Fruit fly (Drosophila melanogaster): ENCODE results near the gene CG43163.

dm6 chr3L:8546355-8546771, 39.4 kb upstream of the CG43163 start:
- TF ChIP-seq Abd-B (GFP tag; optimal IDR thresholded peaks at IDR 0.05), result no peak
- peak; percentile 81 for TF ChIP-seq psq (GFP tag; optimal IDR thresholded peaks at IDR 0.05)
- no peak for TF ChIP-seq sv (GFP tag; optimal IDR thresholded peaks at IDR 0.05)
- TF ChIP-seq dl (GFP tag; optimal IDR thresholded peaks at IDR 0.05; ENCODE audit: insufficient read depth in 1 of 2, partially characterized antibody in 2 of 2), result peak; percentile 98 to 99
- TF ChIP-seq Dfd (GFP tag; optimal IDR thresholded peaks at IDR 0.05), result no peak
- no peak for TF ChIP-seq Hr78 (GFP tag; optimal IDR thresholded peaks at IDR 0.05)
- peak; percentile 57 for TF ChIP-seq br (GFP tag; optimal IDR thresholded peaks at IDR 0.05)
- TF ChIP-seq pan (optimal IDR thresholded peaks at IDR 0.05), result no peak
- TF ChIP-seq Jra (GFP tag; optimal IDR thresholded peaks at IDR 0.05), result peak; percentile 79
- TF ChIP-seq OdsH (GFP tag; optimal IDR thresholded peaks at IDR 0.05), result no peak
- peak; percentile 71 for TF ChIP-seq h (GFP tag; optimal IDR thresholded peaks at IDR 0.05)
- TF ChIP-seq Rel (GFP tag; optimal IDR thresholded peaks at IDR 0.05), result peak; percentile 62
- peak; percentile 28 for TF ChIP-seq Rel (tag; optimal IDR thresholded peaks at IDR 0.05)

Data from whole organism, wandering third instar larva.